Worm (Caenorhabditis elegans) whole organism, midembryonic: Measurements from ENCODE around the gene C43F9.4.

Source experiments
- T22C8.4 ChIP-seq: fragments of 200-800 bp; sonication (Bioruptor generic); IDR thresholded peaks from 2 replicates; pipeline ENCODE4 v1.3.6; 2022; ENCODE audit warnings: missing genetic modification characterization, missing compliant biosample characterization
- cog-1 ChIP-seq: sonication (generic microtip); optimal IDR thresholded peaks from 2 replicates; lab custom pipeline; 2016; ENCODE audit warnings: missing genetic modification characterization, missing compliant biosample characterization
- flt-1 ChIP-seq: fragments of 200-800 bp; sonication (Bioruptor generic); IDR thresholded peaks from 2 replicates; pipeline ENCODE4 v1.3.6; 2022; ENCODE audit warnings: missing genetic modification characterization, missing compliant biosample characterization
- klf-2 ChIP-seq: fragments of 200-800 bp; sonication (Bioruptor generic); conservative IDR thresholded peaks from 2 replicates; pipeline ENCODE4 v1.3.6; 2022; ENCODE audit warnings: missing genetic modification reagents, missing genetic modification characterization, missing compliant biosample characterization
- med-1 ChIP-seq: sonication (generic microtip); optimal IDR thresholded peaks from 2 replicates; lab custom pipeline; 2017; ENCODE audit warnings: missing genetic modification characterization, mild to moderate bottlenecking, missing compliant biosample characterization, antibody characterized with exemption, missing genetic modification reagents; ENCODE audit not compliant: insufficient read depth
- ref-1 ChIP-seq: fragments of 200-800 bp; sonication (Bioruptor generic); conservative IDR thresholded peaks from 2 replicates; pipeline ENCODE4 v1.3.6; 2022; ENCODE audit warnings: missing genetic modification reagents, missing genetic modification characterization, missing compliant biosample characterization
- tab-1 ChIP-seq: fragments of 200-800 bp; sonication (Bioruptor generic); IDR thresholded peaks from 2 replicates; pipeline ENCODE4 v1.3.6; 2022; ENCODE audit warnings: missing genetic modification characterization, missing compliant biosample characterization
- ztf-23 ChIP-seq: fragments of 200-800 bp; sonication (Bioruptor generic); IDR thresholded peaks from 2 replicates; pipeline ENCODE4 v1.3.6; 2022; ENCODE audit warnings: missing genetic modification reagents, missing genetic modification characterization, missing compliant biosample characterization
- ztf-29 ChIP-seq: fragments of 200-800 bp; sonication (Bioruptor generic); IDR thresholded peaks from 2 replicates; pipeline ENCODE4 v1.3.6; 2022; ENCODE audit warnings: missing genetic modification reagents, missing genetic modification characterization, missing compliant biosample characterization

The C43F9.4 gene

ce11 chrIV:10589072-10589471 lies at the start of gene C43F9.4:
C43F9.4 (minus strand) TSS chrIV:10589172.
- no peak for TF ChIP-seq tab-1

ce11 chrIV:10636649-10637048 lies 47.7 kb upstream of the C43F9.4 start, which contains the start of gene F56C4.1:
F56C4.1 (plus strand) TSS chrIV:10636949.
- no peak for TF ChIP-seq tab-1
- no peak for TF ChIP-seq ref-1 (GFP tag; lab: Robert Waterston, UW)
- TF ChIP-seq klf-2 (GFP tag; lab: Robert Waterston, UW) = no peak

DNA sequence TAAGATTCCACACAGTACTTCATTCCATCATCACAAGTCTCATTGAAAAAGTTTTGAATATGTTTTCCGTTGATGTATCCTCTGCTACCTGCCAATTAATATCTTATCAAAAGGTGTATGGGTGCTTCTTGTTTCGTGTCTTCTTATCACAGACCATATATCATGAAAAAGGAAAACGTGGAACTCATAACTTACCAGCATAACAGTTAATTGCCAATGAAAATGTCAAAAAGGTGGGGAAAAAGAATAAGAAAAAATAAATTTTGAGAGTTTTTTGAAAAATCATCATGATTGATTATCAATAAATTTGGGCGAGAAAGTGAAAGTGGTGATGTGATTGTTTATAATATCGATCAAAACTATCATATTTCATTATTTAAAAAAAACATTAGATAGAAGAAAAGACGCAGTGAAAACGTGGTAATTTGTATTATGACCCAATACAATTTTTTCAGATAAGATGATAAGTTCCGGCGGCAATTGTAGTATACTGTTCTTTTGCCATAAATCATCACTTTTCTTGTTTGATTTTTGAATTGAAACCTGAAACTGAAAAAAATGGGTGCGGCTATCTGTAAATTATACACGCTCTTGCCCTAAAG lies 42.1 kb upstream of the C43F9.4 start, which contains the start of gene F56C4.4:
TSS of gene F56C4.4 (minus strand) at position 315 of the 602 bp plus-strand sequence.
- TF ChIP-seq ztf-23 (GFP tag; lab: Robert Waterston, UW) (no peak), tab-1 (no peak), T22C8.4 (no peak), flt-1 (GFP tag; lab: Robert Waterston, UW) (no peak), ref-1 (GFP tag; lab: Robert Waterston, UW) (no peak), klf-2 (GFP tag; lab: Robert Waterston, UW) (no peak), ztf-29 (GFP tag; lab: Robert Waterston, UW) (no peak), med-1 (no peak), cog-1 (no peak)

DNA sequence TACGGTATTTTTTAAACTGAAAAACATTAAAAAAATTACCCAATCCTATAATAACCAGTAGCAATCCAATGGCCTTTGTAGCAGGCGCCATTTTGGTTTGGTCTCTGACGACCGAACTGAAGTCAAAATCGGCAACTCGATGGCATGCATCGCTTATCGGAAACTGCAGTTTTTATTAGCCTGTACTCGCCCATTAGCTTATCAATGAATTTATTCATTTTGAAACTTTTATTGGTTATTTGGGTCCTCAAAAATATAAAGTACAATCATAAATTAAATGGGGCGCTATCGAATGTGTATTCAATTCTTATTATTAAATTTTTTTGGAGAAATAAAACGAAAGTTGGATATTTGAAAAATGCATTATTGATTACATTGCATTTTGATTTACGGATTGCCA lies 39.8 kb upstream of the C43F9.4 start, which contains the start of gene R09H10.5:
TSS of gene R09H10.5 (minus strand) at position 106 of the 400 bp plus-strand sequence.
- TF ChIP-seq ztf-29 (GFP tag; lab: Robert Waterston, UW) (no peak), klf-2 (GFP tag; lab: Robert Waterston, UW) (no peak), med-1 (no peak), T22C8.4 (no peak)

ce11 chrIV:10620811-10621210 lies 31.8 kb upstream of the C43F9.4 start, which contains the start of gene R09H10.7:
R09H10.7 (plus strand) TSS chrIV:10621111.
- no peak for TF ChIP-seq cog-1
- no peak for TF ChIP-seq tab-1
- no peak for TF ChIP-seq T22C8.4
- no peak for TF ChIP-seq ref-1 (GFP tag; lab: Robert Waterston, UW)
- TF ChIP-seq ztf-29 (GFP tag; lab: Robert Waterston, UW) = no peak
- no peak for TF ChIP-seq klf-2 (GFP tag; lab: Robert Waterston, UW)
- TF ChIP-seq med-1 = no peak
- TF ChIP-seq flt-1 (GFP tag; lab: Robert Waterston, UW) = no peak
- no peak for TF ChIP-seq ztf-23 (GFP tag; lab: Robert Waterston, UW)

DNA sequence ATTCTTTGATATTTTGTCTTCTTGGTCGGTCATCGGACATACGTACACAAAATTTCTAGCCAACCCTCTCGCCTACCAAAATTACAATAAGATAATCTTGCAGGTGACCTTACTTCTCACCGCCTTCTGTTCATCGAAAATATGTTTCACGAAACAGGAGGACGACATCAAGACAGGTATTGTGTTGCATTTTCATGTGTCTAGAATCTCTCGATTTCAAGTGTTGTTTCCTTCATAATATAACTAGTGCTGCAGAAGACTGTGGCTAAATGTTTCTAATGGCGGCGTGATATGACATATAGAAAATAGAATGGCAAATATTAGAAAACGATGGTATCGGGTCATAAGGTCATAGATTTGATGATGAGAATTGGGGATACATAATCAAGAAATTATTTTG lies 28.1 kb upstream of the C43F9.4 start:
- TF ChIP-seq tab-1 (no peak), klf-2 (GFP tag; lab: Robert Waterston, UW) (no peak), flt-1 (GFP tag; lab: Robert Waterston, UW) (no peak), ztf-23 (GFP tag; lab: Robert Waterston, UW) (no peak), ref-1 (GFP tag; lab: Robert Waterston, UW) (no peak), T22C8.4 (no peak), cog-1 (no peak)

- TF ChIP-seq flt-1 (GFP tag; lab: Robert Waterston, UW) (no peak), ztf-29 (GFP tag; lab: Robert Waterston, UW) (no peak), klf-2 (GFP tag; lab: Robert Waterston, UW) (no peak)
Observed at ce11 chrIV:10616366-10616765, 27.4 kb upstream of the C43F9.4 start.

DNA sequence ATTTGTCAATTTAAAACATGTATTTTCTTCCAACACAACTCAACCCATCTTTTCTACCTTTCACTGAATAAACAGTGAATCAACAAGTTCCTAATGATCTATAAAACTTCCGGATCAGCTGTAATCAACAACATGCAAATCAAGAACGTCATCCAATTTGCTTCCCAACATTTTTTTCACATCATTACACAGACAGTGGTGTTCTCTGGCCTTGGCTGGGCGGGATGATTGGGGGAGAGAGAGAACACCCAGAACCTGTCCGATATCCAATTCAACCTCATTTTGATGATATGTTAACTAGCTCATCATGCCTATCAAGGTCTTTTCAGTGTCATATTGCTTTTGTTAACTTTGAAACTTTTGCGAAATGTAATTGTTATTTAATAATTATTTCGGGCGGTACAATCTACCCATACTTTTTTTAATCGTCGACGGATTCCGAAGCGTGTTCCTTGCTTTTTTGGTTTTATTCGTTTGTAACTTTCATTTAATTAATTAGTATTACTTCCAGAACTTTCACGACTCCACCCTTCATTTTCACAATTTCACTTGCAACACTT lies 26.0 kb upstream of the C43F9.4 start, which contains the start of gene ptr-14:
TSS of gene ptr-14 (plus strand) at position 510 of the 560 bp plus-strand sequence.
- TF ChIP-seq T22C8.4 = no peak
- no peak for TF ChIP-seq tab-1
- TF ChIP-seq ref-1 (GFP tag; lab: Robert Waterston, UW) = no peak
- no peak for TF ChIP-seq flt-1 (GFP tag; lab: Robert Waterston, UW)
- TF ChIP-seq klf-2 (GFP tag; lab: Robert Waterston, UW) = no peak
- no peak for TF ChIP-seq ztf-29 (GFP tag; lab: Robert Waterston, UW)
- no peak for TF ChIP-seq ztf-23 (GFP tag; lab: Robert Waterston, UW)
- no peak for TF ChIP-seq cog-1
- no peak for TF ChIP-seq med-1

- TF ChIP-seq cog-1 = no peak
- TF ChIP-seq flt-1 (GFP tag; lab: Robert Waterston, UW) = no peak
- no peak for TF ChIP-seq med-1
- TF ChIP-seq tab-1 = no peak
Observed at ce11 chrIV:10612281-10612680, 23.3 kb upstream of the C43F9.4 start.

DNA sequence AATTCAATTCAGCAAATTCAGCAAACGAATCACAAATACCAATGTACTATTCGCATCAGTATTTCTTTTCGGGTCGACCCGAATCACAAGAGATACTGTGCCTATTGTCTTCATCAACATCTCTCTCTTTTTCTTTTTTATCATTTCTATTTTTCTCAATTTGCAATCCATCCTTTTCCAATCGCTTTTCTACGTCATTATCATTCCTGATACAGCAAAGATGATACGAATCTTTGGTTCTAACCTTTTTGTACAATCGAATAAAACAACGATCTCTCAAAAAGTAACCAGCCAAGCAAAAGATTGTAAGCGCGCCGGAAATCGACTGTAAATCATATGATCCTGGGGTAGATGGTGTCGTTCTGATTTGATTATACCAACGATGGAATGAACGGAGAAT lies 20.9 kb upstream of the C43F9.4 start:
- TF ChIP-seq med-1 (no peak), ztf-29 (GFP tag; lab: Robert Waterston, UW) (no peak), klf-2 (GFP tag; lab: Robert Waterston, UW) (no peak), T22C8.4 (no peak), cog-1 (no peak)

- TF ChIP-seq ztf-29 (GFP tag; lab: Robert Waterston, UW) (no peak), tab-1 (no peak), cog-1 (no peak), flt-1 (GFP tag; lab: Robert Waterston, UW) (no peak), ref-1 (GFP tag; lab: Robert Waterston, UW) (no peak), T22C8.4 (no peak), klf-2 (GFP tag; lab: Robert Waterston, UW) (no peak), ztf-23 (GFP tag; lab: Robert Waterston, UW) (no peak), med-1 (no peak)
Observed at ce11 chrIV:10608275-10608674, 19.3 kb upstream of the C43F9.4 start, which contains the start of gene R09H10.6. R09H10.6 (plus strand) TSS chrIV:10608575.
